Worm (Caenorhabditis elegans) whole organism, L4 larva: ENCODE measurements around the gene toc-1.

Source experiments
- F49E8.2 ChIP-seq: sonication (generic microtip); optimal IDR thresholded peaks from 2 replicates; lab custom pipeline; 2016; ENCODE audit warnings: missing compliant biosample characterization, mild to moderate bottlenecking, missing genetic modification characterization, borderline replicate concordance
- Y105C5A.15 ChIP-seq: fragments of 200-800 bp; sonication (Bioruptor generic); IDR thresholded peaks from 2 replicates; pipeline ENCODE4 v1.3.6; 2022; ENCODE audit warnings: missing genetic modification characterization, missing compliant biosample characterization
- Y48G9A.11 ChIP-seq: fragments of 200-800 bp; sonication (Bioruptor generic); IDR thresholded peaks from 2 replicates; pipeline ENCODE4 v1.3.6; 2022; ENCODE audit warnings: missing genetic modification reagents, missing genetic modification characterization, missing compliant biosample characterization
- Y5F2A.4 ChIP-seq: fragments of 200-800 bp; sonication (Bioruptor generic); optimal IDR thresholded peaks from 2 replicates; lab custom pipeline; 2018; ENCODE audit warnings: mild to moderate bottlenecking, missing genetic modification characterization, missing compliant biosample characterization
- ZK337.2 ChIP-seq: fragments of 200-800 bp; sonication (Bioruptor generic); IDR thresholded peaks from 2 replicates; pipeline ENCODE4 v1.3.6; 2022; ENCODE audit warnings: missing genetic modification reagents, missing genetic modification characterization, missing compliant biosample characterization
- ZK546.5 ChIP-seq, 2 experiments: sonication (generic microtip); optimal IDR thresholded peaks; 2 replicates each; lab custom pipeline; 2017; ENCODE audit warnings: missing biosample characterization in 2 of 2, missing genetic modification characterization in 2 of 2
- ceh-82 ChIP-seq: sonication (generic microtip); optimal IDR thresholded peaks from 2 replicates; lab custom pipeline; 2017; ENCODE audit warnings: missing biosample characterization, missing genetic modification characterization
- ctbp-1 ChIP-seq: fragments of 200-800 bp; sonication (Bioruptor generic); IDR thresholded peaks from 2 replicates; pipeline ENCODE4 v1.3.6; 2022; ENCODE audit warnings: missing genetic modification reagents, missing genetic modification characterization, missing compliant biosample characterization
- daf-16 ChIP-seq, 3 experiments: sonication (generic microtip); optimal IDR thresholded peaks; 2 replicates each; lab custom pipeline; 2016 to 2017; ENCODE audit warnings: missing genetic modification characterization in 3 of 3, missing genetic modification reagents in 3 of 3, mild to moderate bottlenecking in 2 of 3, missing compliant biosample characterization in 2 of 3, missing biosample characterization in 1 of 3, moderate library complexity in 1 of 3
- dmd-9 ChIP-seq: fragments of 200-800 bp; sonication (Bioruptor generic); IDR thresholded peaks from 2 replicates; pipeline ENCODE4 v1.3.6; 2022; ENCODE audit warnings: missing genetic modification reagents, missing genetic modification characterization, missing compliant biosample characterization
- dpl-1 ChIP-seq: fragments of 150-350 bp; optimal IDR thresholded peaks from 2 replicates; lab custom pipeline; 2014; ENCODE audit warnings: missing biosample characterization, missing genetic modification reagents, missing genetic modification characterization
- dve-1 ChIP-seq: sonication (generic microtip); optimal IDR thresholded peaks from 2 replicates; lab custom pipeline; 2017; ENCODE audit warnings: antibody characterized with exemption, mild to moderate bottlenecking, missing genetic modification characterization, missing compliant biosample characterization; ENCODE audit not compliant: insufficient read depth
- egl-43 ChIP-seq: fragments of 200-800 bp; sonication (Bioruptor generic); IDR thresholded peaks from 2 replicates; pipeline ENCODE4 v1.3.6; 2022; ENCODE audit warnings: missing genetic modification reagents, missing genetic modification characterization, missing compliant biosample characterization
- hlh-11 ChIP-seq: fragments of 200-800 bp; sonication (Bioruptor generic); optimal IDR thresholded peaks from 2 replicates; lab custom pipeline; 2018; ENCODE audit warnings: mild to moderate bottlenecking, missing genetic modification characterization, missing compliant biosample characterization
- hlh-30 ChIP-seq: sonication (generic microtip); optimal IDR thresholded peaks from 2 replicates; lab custom pipeline; 2017; ENCODE audit warnings: antibody characterized with exemption, mild to moderate bottlenecking, missing genetic modification characterization, missing compliant biosample characterization; ENCODE audit not compliant: insufficient read depth
- lin-1 ChIP-seq: fragments of 200-800 bp; sonication (Bioruptor generic); IDR thresholded peaks from 2 replicates; pipeline ENCODE4 v1.3.6; 2022; ENCODE audit warnings: missing genetic modification reagents, missing genetic modification characterization, missing compliant biosample characterization
- lin-13 ChIP-seq: fragments of 150-350 bp; optimal IDR thresholded peaks from 2 replicates; lab custom pipeline; 2014; ENCODE audit warnings: missing biosample characterization, missing genetic modification reagents, missing genetic modification characterization
- lin-29 ChIP-seq: fragments of 200-800 bp; sonication (Bioruptor generic); IDR thresholded peaks from 2 replicates; pipeline ENCODE4 v1.3.6; 2022; ENCODE audit warnings: missing genetic modification reagents, missing genetic modification characterization, missing compliant biosample characterization
- lin-38 ChIP-seq: fragments of 200-800 bp; sonication (Bioruptor generic); IDR thresholded peaks from 2 replicates; pipeline ENCODE4 v1.3.6; 2022; ENCODE audit warnings: missing genetic modification reagents, missing genetic modification characterization, missing compliant biosample characterization
- lir-3 ChIP-seq: sonication (generic microtip); optimal IDR thresholded peaks from 2 replicates; lab custom pipeline; 2016; ENCODE audit warnings: mild to moderate bottlenecking, missing genetic modification characterization, missing compliant biosample characterization
- lsy-2 ChIP-seq, 2 experiments: fragments of 150-350 bp in 1 of 2; sonication (generic microtip) in 1 of 2; optimal IDR thresholded peaks; 2 replicates each; lab custom pipeline; 2014 to 2017; ENCODE audit warnings: missing biosample characterization in 2 of 2, missing genetic modification characterization in 2 of 2
- mdl-1 ChIP-seq, 2 experiments: fragments of 150-350 bp in 1 of 2; sonication (generic microtip) in 1 of 2; optimal IDR thresholded peaks; 2 replicates each; lab custom pipeline; 2014 to 2017; ENCODE audit warnings: missing biosample characterization in 2 of 2, missing genetic modification characterization in 2 of 2
- mdt-29 ChIP-seq: fragments of 200-800 bp; sonication (Bioruptor generic); IDR thresholded peaks from 2 replicates; pipeline ENCODE4 v1.3.6; 2022; ENCODE audit warnings: missing genetic modification reagents, missing genetic modification characterization, missing compliant biosample characterization
- mep-1 ChIP-seq: fragments of 150-350 bp; sonication (generic microtip); optimal IDR thresholded peaks from 3 replicates; lab custom pipeline; 2014; ENCODE audit warnings: missing biosample characterization, missing genetic modification characterization
- mes-2 ChIP-seq: sonication (generic microtip); optimal IDR thresholded peaks from 2 replicates; lab custom pipeline; 2016; ENCODE audit warnings: missing genotype, mild to moderate bottlenecking, missing genetic modification characterization, missing compliant biosample characterization; ENCODE audit not compliant: poor library complexity, severe bottlenecking
- mxl-2 ChIP-seq: fragments of 200-800 bp; sonication (Bioruptor generic); conservative IDR thresholded peaks from 2 replicates; pipeline ENCODE4 v1.3.6; 2022; ENCODE audit warnings: missing genetic modification reagents, missing genetic modification characterization, missing compliant biosample characterization
- mxl-3 ChIP-seq: fragments of 200-800 bp; sonication (Bioruptor generic); optimal IDR thresholded peaks from 2 replicates; lab custom pipeline; 2018; ENCODE audit warnings: mild to moderate bottlenecking, missing genetic modification characterization, missing compliant biosample characterization
- nhr-10 ChIP-seq: fragments of 150-350 bp; optimal IDR thresholded peaks from 2 replicates; lab custom pipeline; 2014; ENCODE audit warnings: missing biosample characterization, missing genetic modification characterization
- nhr-102 ChIP-seq: sonication (generic microtip); optimal IDR thresholded peaks from 2 replicates; lab custom pipeline; 2016; ENCODE audit warnings: mild to moderate bottlenecking, missing genetic modification characterization, moderate library complexity, missing compliant biosample characterization
- nhr-111 ChIP-seq: fragments of 200-800 bp; sonication (Bioruptor generic); optimal IDR thresholded peaks from 2 replicates; lab custom pipeline; 2018; ENCODE audit warnings: mild to moderate bottlenecking, missing genetic modification characterization, missing compliant biosample characterization
- nhr-41 ChIP-seq: fragments of 200-800 bp; sonication (Bioruptor generic); IDR thresholded peaks from 2 replicates; pipeline ENCODE4 v1.3.6; 2022; ENCODE audit warnings: missing genetic modification reagents, missing genetic modification characterization, missing compliant biosample characterization
- nhr-77 ChIP-seq: fragments of 150-350 bp; optimal IDR thresholded peaks from 2 replicates; lab custom pipeline; 2014; ENCODE audit warnings: missing biosample characterization, missing genetic modification characterization
- php-3 ChIP-seq: fragments of 200-800 bp; sonication (Bioruptor generic); IDR thresholded peaks from 2 replicates; pipeline ENCODE4 v1.3.6; 2022; ENCODE audit warnings: missing genetic modification reagents, missing genetic modification characterization, missing compliant biosample characterization
- sdz-12 ChIP-seq: fragments of 200-800 bp; sonication (Bioruptor generic); optimal IDR thresholded peaks from 2 replicates; lab custom pipeline; 2018; ENCODE audit warnings: mild to moderate bottlenecking, missing genetic modification characterization, missing compliant biosample characterization
- set-16 ChIP-seq: fragments of 200-800 bp; sonication (Bioruptor generic); IDR thresholded peaks from 2 replicates; pipeline ENCODE4 v1.3.6; 2022; ENCODE audit warnings: missing genetic modification reagents, missing genetic modification characterization, missing compliant biosample characterization
- skn-1 ChIP-seq: fragments of 150-350 bp; optimal IDR thresholded peaks from 2 replicates; lab custom pipeline; 2014; ENCODE audit warnings: missing biosample characterization, missing genetic modification characterization
- spr-3 ChIP-seq: fragments of 200-800 bp; sonication (Bioruptor generic); optimal IDR thresholded peaks from 2 replicates; lab custom pipeline; 2018; ENCODE audit warnings: mild to moderate bottlenecking, missing genetic modification characterization, missing compliant biosample characterization
- unc-62 ChIP-seq, 3 experiments: fragments of 150-350 bp in 1 of 3; sonication (generic microtip); optimal IDR thresholded peaks in 2 of 3; peaks in 1 of 3; 1 replicate in 1 of 3; 2 replicates in 2 of 3; lab custom pipeline; 2014 to 2017; ENCODE audit warnings: missing biosample characterization in 3 of 3, missing genetic modification characterization in 3 of 3, missing genetic modification reagents in 3 of 3, missing genotype in 1 of 3
- vab-7 ChIP-seq: fragments of 200-800 bp; sonication (Bioruptor generic); IDR thresholded peaks from 2 replicates; pipeline ENCODE4 v1.3.6; 2022; ENCODE audit warnings: missing genetic modification reagents, missing genetic modification characterization, missing compliant biosample characterization
- zfp-2 ChIP-seq: sonication (generic microtip); optimal IDR thresholded peaks from 2 replicates; lab custom pipeline; 2016; ENCODE audit warnings: mild to moderate bottlenecking, missing genetic modification characterization, missing compliant biosample characterization
- zip-2 ChIP-seq: fragments of 150-350 bp; optimal IDR thresholded peaks from 2 replicates; lab custom pipeline; 2014; ENCODE audit warnings: missing biosample characterization, missing genetic modification characterization
- ztf-11 ChIP-seq: fragments of 150-350 bp; optimal IDR thresholded peaks from 2 replicates; lab custom pipeline; 2014; ENCODE audit warnings: missing biosample characterization, missing genetic modification characterization
- ztf-7 ChIP-seq: fragments of 150-350 bp; optimal IDR thresholded peaks from 2 replicates; lab custom pipeline; 2014; ENCODE audit warnings: missing biosample characterization, missing genetic modification characterization

The toc-1 gene

DNA sequence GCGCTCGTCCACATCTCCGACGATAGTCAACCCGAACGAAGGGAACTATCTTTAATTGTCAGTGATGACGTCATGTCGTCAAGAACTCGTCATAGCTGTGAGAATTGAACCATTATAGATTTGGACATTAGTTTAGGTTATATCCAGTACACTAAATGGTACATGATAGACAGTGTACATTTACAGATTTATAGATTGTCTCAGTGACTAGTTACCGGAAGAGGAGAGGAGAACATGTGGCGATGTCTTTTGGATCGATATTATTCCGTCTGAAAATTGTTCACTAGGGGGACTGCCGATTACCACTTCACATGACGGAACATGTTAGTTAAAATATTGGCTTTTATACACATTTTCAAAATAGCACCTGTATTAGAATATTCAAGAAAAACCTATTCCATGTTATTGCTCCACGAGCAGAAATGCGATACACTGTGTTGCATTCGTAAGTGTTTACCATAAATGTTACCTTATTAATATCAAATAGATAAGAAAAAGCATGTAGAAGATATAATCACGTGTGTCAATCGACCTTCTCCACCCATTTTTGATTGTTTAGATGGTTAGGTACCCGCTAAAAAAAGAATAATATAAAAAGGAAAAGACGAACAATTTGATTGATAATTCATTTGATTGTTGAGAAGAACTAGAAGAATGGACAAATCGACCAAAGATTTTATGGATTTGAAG, 7.7 kb upstream of the toc-1 start, which contains the start of gene ZC395.5 (continued):
- TF ChIP-seq nhr-10 (no peak), mep-1 (tag; lab: Kevin White, UChicago) (no peak), nhr-77 (tag; lab: Kevin White, UChicago) (no peak), unc-62 (GFP tag; optimal IDR thresholded peaks at IDR 0.05 in 1 of 2; lab: Kevin White, UChicago) (peak in 1 of 2 experiments; percentile 86), unc-62 (tag; optimal IDR thresholded peaks at IDR 0.05; lab: Kevin White, UChicago) (no peak), ztf-7 (tag; lab: Kevin White, UChicago) (no peak), mdl-1 (tag; optimal IDR thresholded peaks at IDR 0.05; lab: Kevin White, UChicago) (peak in 1 of 2 experiments; percentile 27), Y105C5A.15 (GFP tag; lab: Robert Waterston, UW) (no peak), lin-38 (GFP tag; lab: Robert Waterston, UW) (no peak), ceh-82 (tag; lab: Kevin White, UChicago) (no peak), lin-29 (no peak), hlh-11 (tag; lab: Kevin White, UChicago) (peak; percentile 23), skn-1 (no peak), lin-1 (GFP tag; lab: Robert Waterston, UW) (no peak), mxl-3 (GFP tag; lab: Kevin White, UChicago) (no peak), ctbp-1 (GFP tag; lab: Robert Waterston, UW) (no peak), ZK337.2 (no peak), dve-1 (peak; percentile 81), nhr-102 (tag; lab: Kevin White, UChicago) (no peak), dmd-9 (no peak), lir-3 (tag; lab: Kevin White, UChicago) (no peak), Y48G9A.11 (GFP tag; lab: Robert Waterston, UW) (no peak)
- TF ChIP-seq, all 104 proteins: peak for 9

DNA sequence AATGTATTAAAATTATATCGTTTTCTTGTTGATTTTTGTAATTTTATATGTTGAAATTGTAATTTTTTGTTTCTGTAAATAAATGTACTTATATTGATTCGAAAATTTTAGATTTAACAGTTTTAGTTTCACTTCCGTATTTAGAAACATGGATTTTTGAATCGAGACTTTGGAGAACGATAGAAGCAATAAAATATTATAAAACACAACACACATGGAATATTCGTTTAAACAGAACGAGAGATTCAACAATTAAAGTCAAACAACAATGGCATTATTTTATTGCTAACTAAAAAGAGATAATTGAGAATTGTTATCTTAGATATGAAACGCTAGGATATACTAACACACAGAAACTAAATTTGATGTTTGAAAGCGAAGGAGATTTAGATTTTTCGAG, 6.6 kb upstream of the toc-1 start:
- TF ChIP-seq dmd-9 (no peak), mxl-2 (GFP tag; lab: Robert Waterston, UW) (no peak), dve-1 (peak; percentile 62), F49E8.2 (no peak), mdt-29 (GFP tag; lab: Robert Waterston, UW) (no peak), vab-7 (GFP tag; lab: Robert Waterston, UW) (no peak), Y5F2A.4 (GFP tag; lab: Kevin White, UChicago) (no peak), php-3 (GFP tag; lab: Robert Waterston, UW) (no peak), nhr-77 (tag; lab: Kevin White, UChicago) (peak; percentile 83), lin-13 (GFP tag; lab: Kevin White, UChicago) (no peak), ceh-82 (tag; lab: Kevin White, UChicago) (no peak), egl-43 (no peak), sdz-12 (no peak), nhr-41 (GFP tag; lab: Robert Waterston, UW) (no peak), lsy-2 (tag; optimal IDR thresholded peaks at IDR 0.05; lab: Kevin White, UChicago) (no peak), set-16 (GFP tag; lab: Robert Waterston, UW) (no peak), nhr-111 (GFP tag; lab: Kevin White, UChicago) (no peak), ztf-11 (tag; lab: Kevin White, UChicago) (no peak), spr-3 (no peak), lin-29 (no peak), mep-1 (tag; lab: Kevin White, UChicago) (peak; percentile 38), hlh-30 (no peak), zip-2 (tag; lab: Kevin White, UChicago) (no peak), ZK546.5 (tag; optimal IDR thresholded peaks at IDR 0.05; lab: Kevin White, UChicago) (no peak), daf-16 (GFP tag; optimal IDR thresholded peaks at IDR 0.05; lab: Kevin White, UChicago) (no peak), daf-16 (tag; optimal IDR thresholded peaks at IDR 0.05; lab: Kevin White, UChicago) (peak; percentile 64), dpl-1 (GFP tag; lab: Kevin White, UChicago) (no peak), zfp-2 (tag; lab: Kevin White, UChicago) (no peak), mdl-1 (tag; optimal IDR thresholded peaks at IDR 0.05; lab: Kevin White, UChicago) (no peak), mes-2 (tag; lab: Kevin White, UChicago) (no peak)
